Fruit fly (Drosophila melanogaster) whole organism, pupa: Measurements from ENCODE around the gene CG11470.

Source experiments
- CG10348 ChIP-seq: fragments of 200-800 bp; sonication (Bioruptor generic); IDR thresholded peaks from 2 replicates; pipeline ENCODE4 v1.3.6; 2022; ENCODE audit warnings: missing biosample characterization, missing genetic modification characterization
- CG12605 ChIP-seq: fragments of 200-800 bp; sonication (Bioruptor generic); IDR thresholded peaks from 2 replicates; pipeline ENCODE4 v1.3.6; 2022; ENCODE audit warnings: missing biosample characterization, missing genetic modification characterization
- CG13204 ChIP-seq: fragments of 200-800 bp; sonication (Bioruptor generic); optimal IDR thresholded peaks from 2 replicates; lab custom pipeline; 2018; ENCODE audit warnings: missing biosample characterization, mild to moderate bottlenecking, missing genetic modification characterization, moderate library complexity
- CG14655 ChIP-seq: fragments of 200-800 bp; sonication (Bioruptor generic); optimal IDR thresholded peaks from 3 replicates; lab custom pipeline; 2017; ENCODE audit warnings: mild to moderate bottlenecking, missing biosample characterization, missing genetic modification reagents, missing genetic modification characterization
- CG15710 ChIP-seq: fragments of 200-800 bp; sonication (Bioruptor generic); optimal IDR thresholded peaks from 2 replicates; lab custom pipeline; 2018; ENCODE audit warnings: missing biosample characterization, mild to moderate bottlenecking, missing genetic modification characterization, moderate library complexity
- CG17806 ChIP-seq: fragments of 200-800 bp; sonication (Bioruptor generic); optimal IDR thresholded peaks from 2 replicates; lab custom pipeline; 2018; ENCODE audit warnings: missing biosample characterization, mild to moderate bottlenecking, missing genetic modification characterization, moderate library complexity
- CG32121 ChIP-seq: fragments of 200-800 bp; sonication (Bioruptor generic); IDR thresholded peaks from 2 replicates; pipeline ENCODE4 v1.3.6; 2022; ENCODE audit warnings: missing biosample characterization, missing genetic modification characterization
- CG34367 ChIP-seq: fragments of 200-800 bp; sonication (Bioruptor generic); optimal IDR thresholded peaks from 2 replicates; lab custom pipeline; 2018; ENCODE audit warnings: missing biosample characterization, mild to moderate bottlenecking, missing genetic modification characterization
- CG4496 ChIP-seq: fragments of 200-800 bp; sonication (Bioruptor generic); IDR thresholded peaks from 3 replicates; pipeline ENCODE4 v1.3.6; 2022; ENCODE audit warnings: missing biosample characterization, missing genetic modification characterization
- CG8159 ChIP-seq: fragments of 200-800 bp; sonication (Bioruptor generic); optimal IDR thresholded peaks from 3 replicates; lab custom pipeline; 2018; ENCODE audit warnings: missing biosample characterization, mild to moderate bottlenecking, missing genetic modification characterization, moderate library complexity
- CG8301 ChIP-seq: fragments of 200-800 bp; sonication (Bioruptor generic); optimal IDR thresholded peaks from 2 replicates; lab custom pipeline; 2018; ENCODE audit warnings: missing biosample characterization, mild to moderate bottlenecking, missing genetic modification characterization
- CG9948 ChIP-seq: fragments of 200-800 bp; sonication (Bioruptor generic); optimal IDR thresholded peaks from 2 replicates; lab custom pipeline; 2018; ENCODE audit warnings: missing biosample characterization, mild to moderate bottlenecking, missing genetic modification characterization, moderate library complexity
- D1 ChIP-seq: fragments of 200-800 bp; sonication (Bioruptor generic); optimal IDR thresholded peaks from 2 replicates; lab custom pipeline; 2018; ENCODE audit warnings: missing biosample characterization, mild to moderate bottlenecking, missing genetic modification characterization, moderate library complexity
- EcR ChIP-seq: fragments of 200-800 bp; sonication (Bioruptor generic); optimal IDR thresholded peaks from 3 replicates; lab custom pipeline; 2019; ENCODE audit warnings: missing biosample characterization, missing genetic modification characterization, mild to moderate bottlenecking, moderate library complexity, missing genetic modification reagents
- Ets98B ChIP-seq: fragments of 200-800 bp; sonication (Bioruptor generic); IDR thresholded peaks from 2 replicates; pipeline ENCODE4 v1.3.6; 2022; ENCODE audit warnings: missing biosample characterization, missing genetic modification characterization
- Pif1A ChIP-seq: fragments of 200-800 bp; sonication (Bioruptor generic); optimal IDR thresholded peaks from 3 replicates; lab custom pipeline; 2016; ENCODE audit warnings: missing biosample characterization, missing genetic modification characterization
- Pif1B ChIP-seq: fragments of 200-800 bp; sonication (Bioruptor generic); optimal IDR thresholded peaks from 3 replicates; lab custom pipeline; 2016; ENCODE audit warnings: missing biosample characterization, missing genetic modification characterization
- Snoo ChIP-seq: fragments of 200-800 bp; sonication (Bioruptor generic); optimal IDR thresholded peaks from 3 replicates; lab custom pipeline; 2017; ENCODE audit warnings: missing biosample characterization, mild to moderate bottlenecking, missing genetic modification characterization, inconsistent platforms
- fd96Ca ChIP-seq: fragments of 200-800 bp; sonication (Bioruptor generic); IDR thresholded peaks from 3 replicates; pipeline ENCODE4 v1.3.6; 2022; ENCODE audit warnings: missing biosample characterization, missing genetic modification characterization
- gl ChIP-seq: fragments of 200-800 bp; sonication (Bioruptor generic); optimal IDR thresholded peaks from 2 replicates; lab custom pipeline; 2018; ENCODE audit warnings: missing biosample characterization, mild to moderate bottlenecking, missing genetic modification characterization
- rn ChIP-seq: fragments of 200-800 bp; sonication (Bioruptor generic); IDR thresholded peaks from 2 replicates; pipeline ENCODE4 v1.3.6; 2022; ENCODE audit warnings: missing biosample characterization, missing genetic modification characterization

CG11470 gene

dm6 chr3R:29617197-29617596 lies 27.6 kb upstream of the CG11470 start:
- TF ChIP-seq Ets98B (GFP tag; lab: Robert Waterston, UW): peak; percentile 33; the same call in 1 of the 2 replicates
- TF ChIP-seq gl (tag; lab: Kevin White, UChicago): no peak
- peak; percentile 25; the same call in 1 of the 2 replicates for TF ChIP-seq rn
- peak; percentile 33 for TF ChIP-seq CG34367 (tag; lab: Kevin White, UChicago)
- TF ChIP-seq Pif1A (GFP tag; lab: Kevin White, UChicago): peak; percentile 22
- peak; percentile 43 for TF ChIP-seq Snoo (tag; lab: Kevin White, UChicago)
- TF ChIP-seq CG4496 (GFP tag; lab: Robert Waterston, UW): peak; percentile 51; the same call in 1 of the 3 replicates
- TF ChIP-seq fd96Ca: no peak
- peak; percentile 1 for TF ChIP-seq CG8301 (tag; lab: Kevin White, UChicago)
- peak; percentile 49 for TF ChIP-seq CG8159 (tag; lab: Kevin White, UChicago)
- no peak for TF ChIP-seq CG13204 (GFP tag; lab: Kevin White, UChicago)
- peak; percentile 25; the same call in 1 of the 2 replicates for TF ChIP-seq CG12605 (GFP tag; lab: Robert Waterston, UW)
- no peak for TF ChIP-seq CG10348 (GFP tag; lab: Robert Waterston, UW)
- peak; percentile 16; the same call in 1 of the 2 replicates for TF ChIP-seq CG32121 (GFP tag; lab: Robert Waterston, UW)
- TF ChIP-seq CG17806 (tag; lab: Kevin White, UChicago): peak; percentile 42
- TF ChIP-seq CG14655 (GFP tag; lab: Kevin White, UChicago): peak; percentile 16
- TF ChIP-seq CG15710 (tag; lab: Kevin White, UChicago): peak; percentile 57
- TF ChIP-seq CG9948 (tag; lab: Kevin White, UChicago): peak; percentile 27
- TF ChIP-seq, all 21 proteins: peak for 14

dm6 chr3R:29610958-29611357 lies 21.4 kb upstream of the CG11470 start:
- TF ChIP-seq CG4496 (GFP tag; lab: Robert Waterston, UW) (no peak), Pif1B (no peak), EcR (GFP tag; lab: Kevin White, UChicago) (no peak), CG15710 (tag; lab: Kevin White, UChicago) (no peak), CG9948 (tag; lab: Kevin White, UChicago) (no peak)

dm6 chr3R:29608177-29608576 lies 18.6 kb upstream of the CG11470 start, which contains the start of gene Diedel2:
Gene Diedel2, plus strand, starts transcription at chr3R:29608477.
- TF ChIP-seq CG9948 (tag; lab: Kevin White, UChicago) (no peak), Pif1B (no peak), CG8301 (tag; lab: Kevin White, UChicago) (no peak), CG15710 (tag; lab: Kevin White, UChicago) (no peak), EcR (GFP tag; lab: Kevin White, UChicago) (no peak), CG32121 (GFP tag; lab: Robert Waterston, UW) (no peak), rn (no peak), CG34367 (tag; lab: Kevin White, UChicago) (no peak), gl (tag; lab: Kevin White, UChicago) (no peak), fd96Ca (no peak), CG8159 (tag; lab: Kevin White, UChicago) (no peak), CG10348 (GFP tag; lab: Robert Waterston, UW) (no peak), CG4496 (GFP tag; lab: Robert Waterston, UW) (no peak)

dm6 chr3R:29600762-29601161 lies 11.2 kb upstream of the CG11470 start, which contains the start of gene CG7568:
Gene CG7568, minus strand, starts transcription at chr3R:29600862.
- no peak for TF ChIP-seq D1
- TF ChIP-seq CG14655 (GFP tag; lab: Kevin White, UChicago): no peak
- no peak for TF ChIP-seq gl (tag; lab: Kevin White, UChicago)
- TF ChIP-seq CG13204 (GFP tag; lab: Kevin White, UChicago): no peak
- no peak for TF ChIP-seq CG9948 (tag; lab: Kevin White, UChicago)
- no peak for TF ChIP-seq CG32121 (GFP tag; lab: Robert Waterston, UW)
- no peak for TF ChIP-seq Ets98B (GFP tag; lab: Robert Waterston, UW)
- no peak for TF ChIP-seq CG34367 (tag; lab: Kevin White, UChicago)
- no peak for TF ChIP-seq fd96Ca
- TF ChIP-seq CG10348 (GFP tag; lab: Robert Waterston, UW): no peak
- TF ChIP-seq Pif1A (GFP tag; lab: Kevin White, UChicago): no peak
- TF ChIP-seq CG4496 (GFP tag; lab: Robert Waterston, UW): no peak
- no peak for TF ChIP-seq Snoo (tag; lab: Kevin White, UChicago)
- no peak for TF ChIP-seq CG17806 (tag; lab: Kevin White, UChicago)
- no peak for TF ChIP-seq CG12605 (GFP tag; lab: Robert Waterston, UW)
- no peak for TF ChIP-seq CG8159 (tag; lab: Kevin White, UChicago)
- TF ChIP-seq, all 21 proteins: peak for 0

- TF ChIP-seq rn (0 out of 2 replicates have a peak, but pooled peaks have one; percentile 6), CG10348 (GFP tag; lab: Robert Waterston, UW) (no peak)
These were observed 2.7 kb upstream of the CG11470 start for dm6 chr3R:29592139-29592814.
